Fruit fly (Drosophila melanogaster) whole organism, wandering third instar larva: ENCODE measurements around the gene CG18586.

Experiments used
- Abd-B ChIP-seq: fragments of >200 bp; optimal IDR thresholded peaks from 2 replicates; lab custom pipeline; 2017; ENCODE audit warnings: missing biosample characterization, missing genetic modification characterization
- CG9705 ChIP-seq: fragments of 200-800 bp; sonication (Bioruptor generic); optimal IDR thresholded peaks from 2 replicates; lab custom pipeline; 2018; ENCODE audit warnings: missing biosample characterization, mild to moderate bottlenecking, missing genetic modification characterization
- CrebA ChIP-seq: fragments of 200-800 bp; sonication (Bioruptor generic); optimal IDR thresholded peaks from 2 replicates; lab custom pipeline; 2016; ENCODE audit warnings: missing biosample characterization, mild to moderate bottlenecking, missing genetic modification characterization, borderline replicate concordance
- Dfd ChIP-seq: fragments of >200 bp; optimal IDR thresholded peaks from 2 replicates; lab custom pipeline; 2017; ENCODE audit warnings: missing biosample characterization, missing genetic modification characterization
- Dif ChIP-seq: fragments of 200-275, 200-300 bp; sonication (Bioruptor generic); optimal IDR thresholded peaks from 2 replicates; lab custom pipeline; 2018; ENCODE audit warnings: missing biosample characterization, missing genetic modification characterization; ENCODE audit not compliant: partially characterized antibody
- HLH106 ChIP-seq: fragments of 200-800 bp; optimal IDR thresholded peaks from 3 replicates; lab custom pipeline; 2019; ENCODE audit warnings: missing biosample characterization, mild to moderate bottlenecking, missing genetic modification characterization, moderate library complexity
- Hnf4 ChIP-seq: fragments of 200-800 bp; sonication (Bioruptor generic); optimal IDR thresholded peaks from 2 replicates; lab custom pipeline; 2016; ENCODE audit warnings: missing biosample characterization, mild to moderate bottlenecking, missing genetic modification characterization
- Hr78 ChIP-seq: fragments of >200 bp; optimal IDR thresholded peaks from 2 replicates; lab custom pipeline; 2017; ENCODE audit warnings: missing biosample characterization, missing genetic modification characterization
- Hr83 ChIP-seq: fragments of 200-300 bp; sonication (Bioruptor generic); optimal IDR thresholded peaks from 2 replicates; lab custom pipeline; 2016; ENCODE audit warnings: missing biosample characterization, mild to moderate bottlenecking, missing genetic modification characterization, moderate library complexity; ENCODE audit not compliant: poor library complexity, severe bottlenecking
- Jra ChIP-seq: sonication (Bioruptor generic); optimal IDR thresholded peaks from 2 replicates; lab custom pipeline; 2016; ENCODE audit warnings: missing biosample characterization, missing genetic modification characterization
- Mio ChIP-seq: sonication (Bioruptor generic); optimal IDR thresholded peaks from 2 replicates; lab custom pipeline; 2016; ENCODE audit warnings: missing biosample characterization, missing genetic modification characterization
- Myc ChIP-seq: fragments of >200 bp; optimal IDR thresholded peaks from 2 replicates; lab custom pipeline; 2017
- N ChIP-seq: fragments of >200 bp; optimal IDR thresholded peaks from 2 replicates; lab custom pipeline; 2018; ENCODE audit warnings: missing biosample characterization, missing external identifiers, missing genetic modification characterization
- OdsH ChIP-seq: fragments of 200-800 bp; sonication (Bioruptor generic); optimal IDR thresholded peaks from 2 replicates; lab custom pipeline; 2016; ENCODE audit warnings: missing biosample characterization, mild to moderate bottlenecking, missing genetic modification characterization
- Rel ChIP-seq, 2 experiments: fragments of 200-800 bp; sonication (Bioruptor generic) in 1 of 2; optimal IDR thresholded peaks; 2 replicates in 1 of 2; 3 replicates in 1 of 2; lab custom pipeline; 2016 to 2019; ENCODE audit warnings: mild to moderate bottlenecking in 2 of 2, missing biosample characterization in 2 of 2, missing genetic modification characterization in 2 of 2, moderate library complexity in 1 of 2
- Vsx2 ChIP-seq: fragments of 200-300, 225-300 bp; sonication (Bioruptor generic); optimal IDR thresholded peaks from 2 replicates; lab custom pipeline; 2018; ENCODE audit warnings: missing biosample characterization, missing genetic modification characterization; ENCODE audit not compliant: partially characterized antibody
- br ChIP-seq: fragments of 200-800 bp; sonication (Bioruptor generic); optimal IDR thresholded peaks from 2 replicates; lab custom pipeline; 2016; ENCODE audit warnings: missing biosample characterization, missing genetic modification characterization
- brk ChIP-seq: fragments of 200-800 bp; sonication (Bioruptor generic); optimal IDR thresholded peaks from 2 replicates; lab custom pipeline; 2016; ENCODE audit warnings: missing biosample characterization, mild to moderate bottlenecking, missing genetic modification characterization
- dl ChIP-seq, 2 experiments: fragments of 175-275, 200-275 bp in 1 of 2; fragments of 200-275 bp in 1 of 2; sonication (Bioruptor generic); optimal IDR thresholded peaks; lab custom pipeline; 2018; ENCODE audit warnings: mild to moderate bottlenecking in 2 of 2, missing biosample characterization in 2 of 2, missing genetic modification characterization in 2 of 2, moderate library complexity in 2 of 2; ENCODE audit not compliant: partially characterized antibody in 2 of 2, insufficient read depth in 1 of 2
- dmrt93B ChIP-seq: fragments of 200-800 bp; sonication (Bioruptor generic); optimal IDR thresholded peaks from 2 replicates; lab custom pipeline; 2018; ENCODE audit warnings: missing biosample characterization, mild to moderate bottlenecking, missing genetic modification characterization
- jim ChIP-seq: fragments of 175-275, 200-325 bp; sonication (Bioruptor generic); optimal IDR thresholded peaks from 2 replicates; lab custom pipeline; 2016; ENCODE audit warnings: missing biosample characterization, mild to moderate bottlenecking, missing genetic modification characterization
- lola ChIP-seq: fragments of >200 bp; optimal IDR thresholded peaks from 2 replicates; lab custom pipeline; 2017; ENCODE audit warnings: missing biosample characterization, missing genetic modification characterization
- pan ChIP-seq: fragments of >200 bp; optimal IDR thresholded peaks from 2 replicates; lab custom pipeline; 2017
- psq ChIP-seq: fragments of 200-800 bp; sonication (Bioruptor generic); optimal IDR thresholded peaks from 3 replicates; lab custom pipeline; 2017; ENCODE audit warnings: missing biosample characterization, mild to moderate bottlenecking, missing genetic modification characterization, moderate library complexity
- rgr ChIP-seq: fragments of 200-800 bp; sonication (Bioruptor generic); optimal IDR thresholded peaks from 3 replicates; lab custom pipeline; 2016; ENCODE audit warnings: missing biosample characterization, mild to moderate bottlenecking, missing genetic modification characterization
- sage ChIP-seq: fragments of 200-800 bp; sonication (Bioruptor generic); optimal IDR thresholded peaks from 2 replicates; lab custom pipeline; 2016; ENCODE audit warnings: missing biosample characterization, mild to moderate bottlenecking, missing genetic modification characterization
- sv ChIP-seq: fragments of 200-800 bp; sonication (Bioruptor generic); optimal IDR thresholded peaks from 3 replicates; lab custom pipeline; 2016; ENCODE audit warnings: missing biosample characterization, missing genetic modification characterization
- tai ChIP-seq: sonication (Bioruptor generic); optimal IDR thresholded peaks from 2 replicates; lab custom pipeline; 2016; ENCODE audit warnings: missing biosample characterization, missing genetic modification characterization
- usp ChIP-seq: fragments of >200 bp; optimal IDR thresholded peaks from 2 replicates; lab custom pipeline; 2017; ENCODE audit warnings: missing biosample characterization, missing genetic modification characterization
- woc ChIP-seq: sonication (Bioruptor generic); optimal IDR thresholded peaks from 2 replicates; lab custom pipeline; 2016; ENCODE audit warnings: missing biosample characterization, mild to moderate bottlenecking, missing genetic modification characterization

Gene CG18586

dm6 chr3L:5899305-5899704 is 26.2 kb downstream of the CG18586 start, which contains the start of gene CG32409:
CG32409 (plus strand) TSS chr3L:5899528.
- TF ChIP-seq Myc (lab: Kevin White, UChicago) (peak; percentile 64), Rel (GFP tag; optimal IDR thresholded peaks at IDR 0.05; lab: Kevin White, UChicago) (no peak), Rel (tag; optimal IDR thresholded peaks at IDR 0.05; lab: Kevin White, UChicago) (no peak), Vsx2 (GFP tag; lab: Kevin White, UChicago) (no peak)

dm6 chr3L:5902189-5902765 is 29.2 kb downstream of the CG18586 start, which contains the start of gene QC:
QC (minus strand) TSS chr3L:5902456.
- TF ChIP-seq Myc (lab: Kevin White, UChicago) (no peak), Mio (GFP tag; lab: Kevin White, UChicago) (no peak), CG9705 (GFP tag; lab: Kevin White, UChicago) (no peak), Hnf4 (no peak), br (GFP tag; lab: Kevin White, UChicago) (no peak), Vsx2 (GFP tag; lab: Kevin White, UChicago) (peak; percentile 21), usp (GFP tag; lab: Kevin White, UChicago) (no peak), sv (GFP tag; lab: Kevin White, UChicago) (no peak), brk (GFP tag; lab: Kevin White, UChicago) (no peak), Dfd (GFP tag; lab: Kevin White, UChicago) (no peak), pan (lab: Kevin White, UChicago) (no peak), woc (GFP tag; lab: Kevin White, UChicago) (no peak), Abd-B (GFP tag; lab: Kevin White, UChicago) (no peak), Rel (GFP tag; optimal IDR thresholded peaks at IDR 0.05; lab: Kevin White, UChicago) (no peak), Rel (tag; optimal IDR thresholded peaks at IDR 0.05; lab: Kevin White, UChicago) (peak; percentile 45)

- TF ChIP-seq Myc (lab: Kevin White, UChicago) (no peak), CG9705 (GFP tag; lab: Kevin White, UChicago) (no peak), psq (GFP tag; lab: Kevin White, UChicago) (no peak), N (no peak), dmrt93B (GFP tag; lab: Kevin White, UChicago) (no peak), HLH106 (tag; lab: Kevin White, UChicago) (no peak), Jra (GFP tag; lab: Kevin White, UChicago) (no peak), Mio (GFP tag; lab: Kevin White, UChicago) (no peak), dl (GFP tag; optimal IDR thresholded peaks at IDR 0.05; lab: Kevin White, UChicago; ENCODE audit: insufficient read depth in 1 of 2, partially characterized antibody in 2 of 2) (no peak), tai (no peak), Hnf4 (no peak), rgr (GFP tag; lab: Kevin White, UChicago) (no peak), pan (lab: Kevin White, UChicago) (no peak), lola (GFP tag; lab: Kevin White, UChicago) (no peak), CrebA (GFP tag; lab: Kevin White, UChicago) (no peak), br (GFP tag; lab: Kevin White, UChicago) (no peak), Hr78 (no peak), jim (GFP tag; lab: Kevin White, UChicago) (no peak)
Measured at dm6 chr3L:5903955-5904354, 30.8 kb downstream of the CG18586 start, which contains the start of gene CG32413. CG32413 (minus strand) TSS chr3L:5904055.

dm6 chr3L:5906599-5906998 is 33.5 kb downstream of the CG18586 start, which contains the start of gene CG10486:
CG10486 (minus strand) TSS chr3L:5906699.
- no peak for TF ChIP-seq Hr78
- TF ChIP-seq sage (GFP tag; lab: Kevin White, UChicago): no peak
- TF ChIP-seq pan (lab: Kevin White, UChicago): no peak
- no peak for TF ChIP-seq woc (GFP tag; lab: Kevin White, UChicago)
- TF ChIP-seq sv (GFP tag; lab: Kevin White, UChicago): no peak
- TF ChIP-seq Rel (GFP tag; optimal IDR thresholded peaks at IDR 0.05; lab: Kevin White, UChicago): no peak
- TF ChIP-seq Rel (tag; optimal IDR thresholded peaks at IDR 0.05; lab: Kevin White, UChicago): no peak

dm6 chr3L:5907077-5907476 is 34.0 kb downstream of the CG18586 start, which contains the start of gene CG13288:
CG13288 (plus strand) TSS chr3L:5907381.
- TF ChIP-seq br (GFP tag; lab: Kevin White, UChicago) (no peak), Hr83 (GFP tag; lab: Kevin White, UChicago) (no peak), Dif (GFP tag; lab: Kevin White, UChicago) (no peak), Mio (GFP tag; lab: Kevin White, UChicago) (no peak), OdsH (GFP tag; lab: Kevin White, UChicago) (no peak), Hnf4 (no peak), CrebA (GFP tag; lab: Kevin White, UChicago) (no peak), sv (GFP tag; lab: Kevin White, UChicago) (no peak), lola (GFP tag; lab: Kevin White, UChicago) (no peak), Jra (GFP tag; lab: Kevin White, UChicago) (no peak), sage (GFP tag; lab: Kevin White, UChicago) (no peak), psq (GFP tag; lab: Kevin White, UChicago) (no peak), rgr (GFP tag; lab: Kevin White, UChicago) (no peak)
- TF ChIP-seq, all 38 proteins: peak for 0
